Fruit fly (Drosophila melanogaster) whole organism, embryonic: ENCODE data around the gene Exd2.

ENCODE experiments used
- Atf6 ChIP-seq: fragments of 200-800 bp; sonication (Bioruptor generic); IDR thresholded peaks from 2 replicates; pipeline ENCODE4 v1.3.6; 2022; ENCODE audit warnings: missing biosample characterization, missing genetic modification characterization
- Bgb ChIP-seq: fragments of 200-800 bp; sonication (Bioruptor generic); IDR thresholded peaks from 2 replicates; pipeline ENCODE4 v1.3.6; 2022; ENCODE audit warnings: missing biosample characterization, missing genetic modification characterization; ENCODE audit not compliant: partially characterized antibody
- CG11398 ChIP-seq: fragments of 200-800 bp; sonication (Bioruptor generic); optimal IDR thresholded peaks from 2 replicates; lab custom pipeline; 2016; ENCODE audit warnings: missing biosample characterization, missing genetic modification characterization
- CG12155 ChIP-seq: fragments of 200-800 bp; sonication (Bioruptor generic); optimal IDR thresholded peaks from 3 replicates; lab custom pipeline; 2016; ENCODE audit warnings: missing biosample characterization, missing genetic modification characterization
- CG12391 ChIP-seq: fragments of 200-800 bp; sonication (Bioruptor generic); optimal IDR thresholded peaks from 3 replicates; lab custom pipeline; 2018; ENCODE audit warnings: missing biosample characterization, mild to moderate bottlenecking, missing genetic modification characterization, moderate library complexity
- CG12942 ChIP-seq: fragments of 200-800 bp; sonication (Bioruptor generic); optimal IDR thresholded peaks from 3 replicates; lab custom pipeline; 2016; ENCODE audit warnings: missing biosample characterization, missing genetic modification characterization
- CG13287 ChIP-seq: fragments of 200-800 bp; sonication (Bioruptor generic); IDR thresholded peaks from 2 replicates; pipeline ENCODE4 v1.3.6; 2022; ENCODE audit warnings: missing biosample characterization, missing genetic modification characterization; ENCODE audit not compliant: partially characterized antibody
- CG13775 ChIP-seq: fragments of 200-800 bp; sonication (Bioruptor generic); optimal IDR thresholded peaks from 3 replicates; lab custom pipeline; 2017; ENCODE audit warnings: missing biosample characterization, mild to moderate bottlenecking, missing genetic modification characterization
- CG1602 ChIP-seq: fragments of 200-800 bp; sonication (Bioruptor generic); optimal IDR thresholded peaks from 3 replicates; lab custom pipeline; 2016; ENCODE audit warnings: missing biosample characterization, missing genetic modification characterization
- CG17328 ChIP-seq: fragments of 200-800 bp; sonication (Bioruptor generic); IDR thresholded peaks from 2 replicates; pipeline ENCODE4 v1.3.6; 2022; ENCODE audit warnings: missing biosample characterization, missing genetic modification characterization
- CG17829 ChIP-seq: fragments of 200-800 bp; optimal IDR thresholded peaks from 2 replicates; lab custom pipeline; 2019; ENCODE audit warnings: missing biosample characterization, mild to moderate bottlenecking, missing genetic modification characterization, moderate library complexity
- CG18476 ChIP-seq: fragments of 200-800 bp; sonication (Bioruptor generic); optimal IDR thresholded peaks from 2 replicates; lab custom pipeline; 2016; ENCODE audit warnings: missing biosample characterization, mild to moderate bottlenecking, missing genetic modification characterization
- CG2116 ChIP-seq: fragments of 200-800 bp; sonication (Bioruptor generic); optimal IDR thresholded peaks from 3 replicates; lab custom pipeline; 2018; ENCODE audit warnings: missing biosample characterization, mild to moderate bottlenecking, missing genetic modification characterization
- CG2120 ChIP-seq: fragments of 200-800 bp; sonication (Bioruptor generic); optimal IDR thresholded peaks from 3 replicates; lab custom pipeline; 2016; ENCODE audit warnings: missing biosample characterization, missing genetic modification characterization
- CG30431 ChIP-seq: fragments of 200-800 bp; sonication (Bioruptor generic); optimal IDR thresholded peaks from 2 replicates; lab custom pipeline; 2017; ENCODE audit warnings: missing biosample characterization, missing genetic modification characterization
- CG3065 ChIP-seq: fragments of 200-800 bp; sonication (Bioruptor generic); optimal IDR thresholded peaks from 2 replicates; lab custom pipeline; 2016; ENCODE audit warnings: missing biosample characterization, missing genetic modification characterization
- CG31224 ChIP-seq: fragments of 200-800 bp; sonication (Bioruptor generic); IDR thresholded peaks from 2 replicates; pipeline ENCODE4 v1.3.6; 2022; ENCODE audit warnings: missing biosample characterization, missing genetic modification characterization
- CG31365 ChIP-seq: fragments of 200-800 bp; sonication (Bioruptor generic); optimal IDR thresholded peaks from 2 replicates; lab custom pipeline; 2018; ENCODE audit warnings: missing biosample characterization, mild to moderate bottlenecking, missing genetic modification characterization
- CG31388 ChIP-seq: fragments of 200-800 bp; sonication (Bioruptor generic); optimal IDR thresholded peaks from 2 replicates; lab custom pipeline; 2016; ENCODE audit warnings: missing biosample characterization, missing genetic modification characterization
- CG3838 ChIP-seq: fragments of 200-800 bp; sonication (Bioruptor generic); optimal IDR thresholded peaks from 3 replicates; lab custom pipeline; 2016; ENCODE audit warnings: missing biosample characterization, missing genetic modification characterization
- CG4424 ChIP-seq: fragments of 200-800 bp; sonication (Bioruptor generic); optimal IDR thresholded peaks from 3 replicates; lab custom pipeline; 2016; ENCODE audit warnings: missing biosample characterization, missing genetic modification characterization
- CG6175 ChIP-seq: fragments of 200-800 bp; sonication (Bioruptor generic); IDR thresholded peaks from 3 replicates; pipeline ENCODE4 v1.3.6; 2022; ENCODE audit warnings: missing biosample characterization, missing genetic modification characterization
- CG6791 ChIP-seq: fragments of 200-800 bp; sonication (Bioruptor generic); IDR thresholded peaks from 3 replicates; pipeline ENCODE4 v1.3.6; 2022; ENCODE audit warnings: missing biosample characterization, missing genetic modification characterization; ENCODE audit not compliant: partially characterized antibody
- CG8089 ChIP-seq: fragments of 200-800 bp; sonication (Bioruptor generic); optimal IDR thresholded peaks from 3 replicates; lab custom pipeline; 2016; ENCODE audit warnings: missing biosample characterization, missing genetic modification characterization
- CG9932 ChIP-seq: fragments of 200-800 bp; sonication (Bioruptor generic); IDR thresholded peaks from 2 replicates; pipeline ENCODE4 v1.3.6; 2022; ENCODE audit warnings: missing biosample characterization, missing genetic modification characterization
- D19A ChIP-seq: fragments of 200-800 bp; optimal IDR thresholded peaks from 3 replicates; lab custom pipeline; 2019; ENCODE audit warnings: missing biosample characterization, mild to moderate bottlenecking, missing genetic modification characterization, moderate library complexity
- H2.0 ChIP-seq: fragments of 200-800 bp; sonication (Bioruptor generic); IDR thresholded peaks from 2 replicates; pipeline ENCODE4 v1.3.6; 2022; ENCODE audit warnings: missing biosample characterization, missing genetic modification characterization
- NK7.1 ChIP-seq: fragments of 200-800 bp; sonication (Bioruptor generic); optimal IDR thresholded peaks from 3 replicates; lab custom pipeline; 2016; ENCODE audit warnings: missing biosample characterization, missing genetic modification characterization
- Neu2 ChIP-seq: fragments of 200-800 bp; sonication (Bioruptor generic); optimal IDR thresholded peaks from 3 replicates; lab custom pipeline; 2016; ENCODE audit warnings: missing biosample characterization, missing genetic modification characterization, borderline replicate concordance
- Poxn ChIP-seq: fragments of 200-800 bp; sonication (Bioruptor generic); IDR thresholded peaks from 2 replicates; pipeline ENCODE4 v1.3.6; 2022; ENCODE audit warnings: missing biosample characterization, missing genetic modification characterization
- Sin3A ChIP-seq: fragments of >200 bp; optimal IDR thresholded peaks from 2 replicates; lab custom pipeline; 2018
- al ChIP-seq: fragments of 200-800 bp; sonication (Bioruptor generic); IDR thresholded peaks from 2 replicates; pipeline ENCODE4 v1.3.6; 2022; ENCODE audit warnings: missing biosample characterization, missing genetic modification characterization
- bigmax ChIP-seq: fragments of 200-800 bp; sonication (Bioruptor generic); optimal IDR thresholded peaks from 2 replicates; lab custom pipeline; 2018; ENCODE audit warnings: missing biosample characterization, mild to moderate bottlenecking, missing genetic modification characterization
- cato ChIP-seq: fragments of 200-800 bp; sonication (Bioruptor generic); optimal IDR thresholded peaks from 2 replicates; lab custom pipeline; 2016; ENCODE audit warnings: missing biosample characterization, missing genetic modification characterization, borderline replicate concordance
- crc ChIP-seq: fragments of 200-800 bp; sonication (Bioruptor generic); optimal IDR thresholded peaks from 2 replicates; lab custom pipeline; 2016; ENCODE audit warnings: missing biosample characterization, missing genetic modification characterization
- crp ChIP-seq, 2 experiments: fragments of 200-800 bp; sonication (Bioruptor generic); optimal IDR thresholded peaks; 2 replicates in 1 of 2; 3 replicates in 1 of 2; lab custom pipeline; 2017; ENCODE audit warnings: missing biosample characterization in 2 of 2, missing genetic modification characterization in 2 of 2, mild to moderate bottlenecking in 1 of 2, moderate library complexity in 1 of 2
- dan ChIP-seq: fragments of 200-800 bp; sonication (Bioruptor generic); IDR thresholded peaks from 2 replicates; pipeline ENCODE4 v1.3.6; 2022; ENCODE audit warnings: missing biosample characterization, missing genetic modification characterization
- danr ChIP-seq: fragments of 200-800 bp; sonication (Bioruptor generic); IDR thresholded peaks from 2 replicates; pipeline ENCODE4 v1.3.6; 2022; ENCODE audit warnings: missing biosample characterization, missing genetic modification characterization
- fd64A ChIP-seq: fragments of 200-800 bp; sonication (Bioruptor generic); optimal IDR thresholded peaks from 3 replicates; lab custom pipeline; 2018; ENCODE audit warnings: missing biosample characterization, mild to moderate bottlenecking, missing genetic modification characterization
- fu2 ChIP-seq: fragments of 200-800 bp; sonication (Bioruptor generic); optimal IDR thresholded peaks from 2 replicates; lab custom pipeline; 2016; ENCODE audit warnings: missing biosample characterization, missing genetic modification characterization
- gfzf ChIP-seq: fragments of 200-800 bp; sonication (Bioruptor generic); optimal IDR thresholded peaks from 2 replicates; lab custom pipeline; 2016; ENCODE audit warnings: missing biosample characterization, mild to moderate bottlenecking, missing genetic modification characterization, moderate library complexity
- hth ChIP-seq: fragments of >200 bp; optimal IDR thresholded peaks from 2 replicates; lab custom pipeline; 2017; ENCODE audit warnings: inconsistent platforms
- kah ChIP-seq: fragments of 200-800 bp; sonication (Bioruptor generic); optimal IDR thresholded peaks from 2 replicates; lab custom pipeline; 2018; ENCODE audit warnings: missing biosample characterization, mild to moderate bottlenecking, missing genetic modification characterization
- kay ChIP-seq: fragments of 200-800 bp; sonication (Bioruptor generic); optimal IDR thresholded peaks from 2 replicates; lab custom pipeline; 2016; ENCODE audit warnings: missing biosample characterization, missing genetic modification characterization
- maf-S ChIP-seq: fragments of 200-800 bp; sonication (Bioruptor generic); optimal IDR thresholded peaks from 2 replicates; lab custom pipeline; 2016; ENCODE audit warnings: missing biosample characterization, missing genetic modification characterization
- phol ChIP-seq: fragments of 200-800 bp; sonication (Bioruptor generic); optimal IDR thresholded peaks from 3 replicates; lab custom pipeline; 2018; ENCODE audit warnings: missing biosample characterization, mild to moderate bottlenecking, missing genetic modification characterization, moderate library complexity
- pum ChIP-seq: fragments of 200-800 bp; sonication (Bioruptor generic); optimal IDR thresholded peaks from 2 replicates; lab custom pipeline; 2016; ENCODE audit warnings: missing biosample characterization, missing genetic modification characterization
- ranshi ChIP-seq: fragments of 200-800 bp; sonication (Bioruptor generic); IDR thresholded peaks from 2 replicates; pipeline ENCODE4 v1.3.6; 2022; ENCODE audit warnings: missing biosample characterization, missing genetic modification characterization
- repo ChIP-seq: fragments of 200-800 bp; sonication (Bioruptor generic); optimal IDR thresholded peaks from 2 replicates; lab custom pipeline; 2016; ENCODE audit warnings: missing biosample characterization, missing genetic modification characterization
- row ChIP-seq: fragments of 200-800 bp; sonication (Bioruptor generic); IDR thresholded peaks from 3 replicates; pipeline ENCODE4 v1.3.6; 2022; ENCODE audit warnings: missing biosample characterization, missing genetic modification characterization
- sima ChIP-seq: fragments of 200-800 bp; sonication (Bioruptor generic); optimal IDR thresholded peaks from 2 replicates; lab custom pipeline; 2016; ENCODE audit warnings: missing biosample characterization, missing genetic modification characterization
- ssp ChIP-seq: fragments of 200-800 bp; sonication (Bioruptor generic); IDR thresholded peaks from 2 replicates; pipeline ENCODE4 v1.3.6; 2022; ENCODE audit warnings: missing biosample characterization, missing genetic modification characterization

Gene Exd2

DNA sequence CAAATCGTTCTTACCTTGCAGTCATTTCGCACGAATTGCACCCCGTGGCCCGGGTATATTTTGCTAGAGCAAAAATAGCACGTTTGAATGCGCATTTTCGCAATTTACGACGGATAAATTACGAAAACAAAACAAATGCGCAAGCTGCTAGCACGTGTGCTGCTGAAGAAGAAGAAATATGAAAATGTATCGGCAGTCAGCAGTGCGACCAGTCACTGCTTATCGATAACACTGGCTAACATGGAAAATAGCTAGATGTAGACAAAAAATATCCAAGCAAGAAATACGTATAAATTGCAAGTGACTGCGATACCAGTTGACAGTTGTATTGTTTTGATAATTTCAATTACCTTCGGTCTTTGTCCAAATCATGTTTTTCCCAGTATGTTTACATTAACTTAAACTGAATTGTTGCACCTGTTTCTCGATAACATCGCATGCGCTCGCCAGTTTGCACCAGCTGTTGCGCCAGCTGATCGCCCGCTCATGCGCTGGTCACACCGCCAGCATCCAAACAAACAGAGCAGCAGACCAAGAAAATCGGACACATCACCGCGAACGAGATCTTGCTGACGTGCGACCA lies 4.0 kb downstream of the Exd2 start, which contains the start of the genes RpL24-like and CG5276 (continued):
- TF ChIP-seq CG31388 (GFP tag; lab: Kevin White, UChicago) (no peak), Bgb (GFP tag; lab: Robert Waterston, UW) (no peak; the same call in 1 of the 2 replicates), CG9932 (GFP tag; lab: Robert Waterston, UW) (no peak), crp (GFP tag; optimal IDR thresholded peaks at IDR 0.05; lab: Kevin White, UChicago) (peak; percentile 99 to 100), CG31365 (tag; lab: Kevin White, UChicago) (no peak), fu2 (GFP tag; lab: Kevin White, UChicago) (no peak), Atf6 (no peak), CG13287 (GFP tag; lab: Robert Waterston, UW) (peak; percentile 77), CG30431 (no peak), sima (no peak), CG1602 (no peak), maf-S (no peak), NK7.1 (GFP tag; lab: Kevin White, UChicago) (no peak), dan (GFP tag; lab: Robert Waterston, UW) (no peak), ssp (peak; percentile 88), cato (GFP tag; lab: Kevin White, UChicago) (no peak), CG2120 (no peak), fd64A (GFP tag; lab: Kevin White, UChicago) (no peak), CG17829 (tag; lab: Kevin White, UChicago) (peak; percentile 47), CG12391 (tag; lab: Kevin White, UChicago) (peak; percentile 30), H2.0 (GFP tag; lab: Robert Waterston, UW) (no peak), kay (GFP tag; lab: Kevin White, UChicago) (no peak), phol (tag; lab: Kevin White, UChicago) (peak; percentile 58), hth (no peak), CG17328 (no peak), bigmax (GFP tag; lab: Kevin White, UChicago) (no peak), CG6175 (GFP tag; lab: Robert Waterston, UW) (no peak), danr (no peak), CG12155 (GFP tag; lab: Kevin White, UChicago) (peak; percentile 25), Sin3A (lab: Kevin White, UChicago) (peak; percentile 99), CG18476 (no peak), CG13775 (GFP tag; lab: Kevin White, UChicago) (peak; percentile 48), pum (GFP tag; lab: Kevin White, UChicago) (no peak), CG11398 (GFP tag; lab: Kevin White, UChicago) (no peak), CG12942 (GFP tag; lab: Kevin White, UChicago) (no peak), CG2116 (GFP tag; lab: Kevin White, UChicago) (peak; percentile 93), repo (GFP tag; lab: Kevin White, UChicago) (no peak), CG3838 (no peak), crc (no peak), CG31224 (no peak), CG8089 (GFP tag; lab: Kevin White, UChicago) (no peak), al (no peak), CG3065 (GFP tag; lab: Kevin White, UChicago) (no peak), kah (GFP tag; lab: Kevin White, UChicago) (no peak), D19A (tag; lab: Kevin White, UChicago) (no peak), row (GFP tag; lab: Robert Waterston, UW) (peak; percentile 54), CG4424 (peak; percentile 3), CG6791 (GFP tag; lab: Robert Waterston, UW) (0 out of 3 replicates have a peak, but pooled peaks have one; percentile 44), Poxn (no peak), gfzf (GFP tag; lab: Kevin White, UChicago) (peak; percentile 74), ranshi (no peak), Neu2 (GFP tag; lab: Kevin White, UChicago) (peak; percentile 25)
